Worm (Caenorhabditis elegans) whole organism, dauer: Measurements from ENCODE around the gene txt-17.

Experiments used
- unc-62 ChIP-seq: sonication (generic microtip); optimal IDR thresholded peaks from 2 replicates; lab custom pipeline; 2017; ENCODE audit warnings: missing biosample characterization, missing genetic modification reagents, missing genetic modification characterization

The txt-17 gene

DNA sequence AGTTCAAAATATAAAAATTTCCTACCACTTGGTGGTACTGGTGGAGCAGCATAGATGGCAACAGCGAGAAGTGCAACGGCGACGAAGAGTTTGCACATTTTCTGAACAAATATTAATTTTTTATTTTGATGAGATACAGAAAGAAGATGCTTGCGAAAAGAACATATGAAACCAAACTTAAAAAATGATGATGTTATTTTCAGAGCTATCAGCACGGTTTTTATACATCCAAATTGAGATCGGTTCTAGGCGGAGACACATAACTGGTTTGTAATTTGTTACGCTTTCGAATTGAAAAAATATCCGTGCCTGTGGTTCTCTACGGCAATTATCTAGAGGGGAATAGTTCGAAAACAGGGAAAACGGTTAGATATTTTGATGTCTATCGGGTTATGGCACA lies at the start of gene txt-17:
Gene txt-17 (minus strand): TSS at position 101 of the 400 bp plus-strand sequence.
- TF ChIP-seq unc-62 (GFP tag; lab: Kevin White, UChicago) = no peak

DNA sequence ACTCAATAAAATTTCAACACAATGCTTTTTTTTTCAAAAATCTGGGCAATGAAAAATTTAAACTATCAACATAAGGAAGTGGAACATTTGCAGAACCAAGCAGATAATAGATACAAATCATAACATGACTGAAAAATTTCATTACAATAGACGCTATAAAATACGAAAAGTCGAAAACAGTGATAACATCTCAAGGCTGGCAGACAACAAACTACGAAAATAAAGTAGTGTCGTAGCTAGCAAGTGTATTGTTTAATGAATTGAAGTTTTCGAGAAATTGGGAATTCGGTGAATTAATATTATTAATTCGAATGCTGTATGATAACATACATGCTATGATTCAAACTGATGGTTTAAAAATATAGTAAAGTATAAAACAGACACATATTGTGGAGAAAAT lies 43.8 kb upstream of the txt-17 start:
- TF ChIP-seq unc-62 (GFP tag; lab: Kevin White, UChicago) = no peak

DNA sequence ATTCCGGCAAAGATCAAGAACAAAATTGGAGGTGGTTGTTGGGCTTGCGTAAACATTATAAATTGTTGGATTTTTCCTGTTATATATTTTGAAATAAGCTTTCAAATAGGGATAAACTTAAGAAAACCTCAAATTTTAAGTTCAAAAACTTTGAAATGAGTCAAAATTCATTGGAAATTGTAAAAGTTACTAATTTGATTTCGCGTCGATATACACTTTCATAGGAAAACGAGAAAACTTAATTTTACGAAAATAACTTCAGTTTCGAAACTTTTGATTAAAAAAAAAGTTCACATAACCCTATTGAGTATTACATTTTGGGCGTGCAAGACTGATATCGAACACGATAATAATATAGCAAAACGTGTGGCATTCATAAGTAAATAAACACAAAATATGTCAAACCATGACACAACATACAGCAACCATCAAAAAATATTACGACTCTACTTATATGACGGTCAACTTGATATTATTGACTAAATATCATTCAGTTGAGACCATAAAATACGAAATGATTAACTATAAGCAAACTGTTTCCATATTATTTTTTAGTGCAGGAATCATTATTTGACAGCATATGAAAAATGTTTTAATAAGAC lies 43.2 kb upstream of the txt-17 start:
- TF ChIP-seq unc-62 (GFP tag; lab: Kevin White, UChicago) = no peak

DNA sequence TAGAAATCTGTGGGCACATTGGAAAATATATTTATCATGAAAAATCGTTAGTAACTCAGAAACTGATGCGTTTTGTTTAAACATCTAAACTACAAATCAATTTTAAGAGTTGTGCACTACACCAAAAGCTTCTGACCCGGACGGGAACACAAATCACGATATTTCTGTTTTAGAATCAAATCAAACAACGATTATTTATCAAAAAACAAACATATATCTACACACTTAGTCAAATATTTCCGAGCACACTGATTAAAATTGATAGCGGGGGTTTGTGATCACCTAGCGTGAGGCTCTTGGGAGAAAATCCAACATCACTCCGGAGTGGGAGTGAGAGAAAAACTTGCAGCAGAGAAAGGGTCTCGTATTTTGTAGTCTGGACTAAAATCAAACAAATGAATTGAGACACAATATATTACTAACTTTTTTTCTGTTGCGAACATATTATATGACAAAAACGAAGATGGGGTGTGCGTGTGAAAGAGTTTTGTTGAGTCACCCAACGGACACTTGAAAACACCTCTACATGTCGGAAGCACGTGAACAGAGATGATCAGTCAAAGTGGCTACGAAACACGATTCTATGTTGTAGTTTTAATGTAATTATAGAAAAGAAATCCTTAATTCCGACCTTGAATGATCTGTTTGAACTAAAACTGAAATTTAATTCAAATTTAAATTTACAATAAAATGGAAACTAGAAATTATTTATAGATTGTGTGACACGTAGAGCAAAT lies 42.4 kb upstream of the txt-17 start:
- no peak for TF ChIP-seq unc-62 (GFP tag; lab: Kevin White, UChicago)

DNA sequence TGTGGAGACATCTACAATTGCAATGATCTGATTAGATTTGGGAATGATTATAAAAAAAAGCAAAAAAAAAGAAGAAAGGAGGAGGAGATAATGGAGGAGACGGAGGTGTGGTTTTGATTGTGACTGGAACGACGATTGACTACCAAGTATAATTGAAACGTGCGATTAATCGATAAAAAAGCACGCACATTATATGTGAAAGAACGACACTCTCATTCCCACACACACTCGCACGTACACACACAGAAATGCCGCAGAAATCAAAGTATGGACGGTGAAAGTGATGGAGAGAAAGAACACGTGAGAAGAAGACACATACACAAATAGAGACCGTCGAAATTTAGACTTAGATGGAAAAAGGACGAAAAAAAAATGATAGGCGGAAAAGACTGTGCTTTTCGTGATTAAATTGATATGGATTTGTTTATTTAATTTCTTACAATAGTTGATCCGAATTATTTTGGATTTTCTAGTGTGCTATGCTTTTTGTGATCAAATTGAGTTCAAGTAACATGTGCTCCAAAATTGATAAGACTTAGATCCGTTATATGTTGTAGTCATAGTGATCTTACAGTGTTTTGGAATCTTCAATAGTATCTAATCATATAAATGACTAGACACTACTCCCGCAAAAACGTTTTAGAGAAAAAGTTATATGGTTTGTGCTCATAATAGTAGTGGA lies 40.9 kb upstream of the txt-17 start, which contains the start of gene nhr-135:
Gene nhr-135 (minus strand): TSS at position 51 of the 682 bp plus-strand sequence.
- no peak for TF ChIP-seq unc-62 (GFP tag; lab: Kevin White, UChicago)

DNA sequence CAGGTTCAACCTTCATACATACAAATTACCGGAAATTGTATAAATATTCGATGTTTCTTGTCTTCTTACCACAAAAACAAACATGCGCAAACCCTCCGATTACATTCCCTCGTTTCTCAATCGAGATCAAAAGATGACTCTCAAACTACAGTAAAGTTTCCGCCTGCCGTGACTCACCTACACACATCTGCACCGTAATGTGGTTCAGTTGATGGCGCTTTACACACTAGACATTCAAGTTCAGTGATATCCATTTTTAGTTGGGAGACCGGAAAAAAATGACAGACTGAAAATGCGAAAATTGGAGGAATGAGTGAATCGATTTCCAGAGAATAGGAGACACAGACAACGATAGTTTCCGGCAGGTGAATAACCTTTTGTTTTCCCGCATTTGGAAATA lies 38.3 kb upstream of the txt-17 start, which contains the start of gene nhr-286:
Gene nhr-286 (minus strand): TSS at position 324 of the 400 bp plus-strand sequence.
- no peak for TF ChIP-seq unc-62 (GFP tag; lab: Kevin White, UChicago)

DNA sequence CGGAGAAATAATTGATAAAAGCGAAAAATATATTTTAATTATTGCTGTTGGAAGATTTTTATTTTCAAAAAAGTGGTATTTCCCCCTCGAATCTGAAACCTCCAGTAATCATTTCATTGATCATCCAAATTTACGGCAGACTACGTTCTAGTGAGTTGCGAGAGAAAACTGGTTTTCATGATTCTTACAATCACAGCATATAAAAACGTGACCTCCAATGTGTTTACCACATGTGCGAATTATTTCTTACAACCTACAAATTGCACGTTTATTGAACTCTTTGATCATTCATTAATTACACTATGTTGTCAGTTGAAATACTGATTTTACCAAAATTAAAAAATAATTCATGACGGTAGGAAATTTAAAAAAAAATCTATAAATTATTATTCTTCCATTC lies 36.2 kb upstream of the txt-17 start:
- no peak for TF ChIP-seq unc-62 (GFP tag; lab: Kevin White, UChicago)

DNA sequence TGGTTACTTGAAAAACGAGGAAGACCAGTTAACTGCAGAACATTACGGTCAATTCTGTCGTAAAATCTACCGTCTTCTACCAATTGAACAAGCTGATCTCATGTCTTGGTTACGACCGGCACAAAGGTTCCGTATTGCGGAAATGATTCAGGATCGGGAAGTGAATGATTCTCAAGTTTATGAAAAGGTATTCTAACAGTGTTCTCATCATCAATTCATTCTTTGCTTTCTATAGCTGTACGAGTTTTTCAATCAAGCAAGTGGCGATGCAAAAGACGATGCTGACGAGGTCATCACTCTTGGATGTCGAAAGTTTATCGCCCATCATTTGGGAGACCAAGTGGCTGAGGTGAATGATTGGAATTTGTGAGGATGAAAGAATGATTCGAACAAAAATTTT lies 34.3 kb upstream of the txt-17 start:
- TF ChIP-seq unc-62 (GFP tag; lab: Kevin White, UChicago) = no peak

DNA sequence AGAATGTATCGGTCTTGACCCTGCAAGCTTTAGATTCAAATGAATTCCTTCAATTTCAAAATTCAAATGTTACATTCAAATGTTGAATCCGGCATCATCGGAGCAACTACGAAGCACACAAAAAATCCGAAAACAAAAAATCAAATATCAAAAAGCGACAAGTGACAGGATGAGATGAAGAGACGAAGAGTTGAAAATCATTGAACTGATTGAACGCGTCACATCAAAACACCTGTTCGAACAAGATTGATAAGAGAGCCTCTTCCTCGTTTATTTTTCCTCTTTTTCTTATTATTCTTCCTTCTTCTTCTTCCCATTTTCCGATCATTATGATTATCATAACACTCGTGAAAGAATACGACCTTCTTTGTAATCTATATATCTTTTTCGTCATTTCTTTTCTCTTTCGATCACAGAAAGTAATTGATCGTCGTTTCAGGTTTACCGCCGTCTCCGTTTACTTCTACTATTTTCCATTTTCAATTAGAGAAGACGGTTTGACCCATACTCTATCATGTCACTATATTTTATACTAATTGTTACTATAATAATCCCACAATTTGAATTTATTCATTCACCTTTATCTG lies 32.6 kb upstream of the txt-17 start, which contains the start of gene VC5.2:
Gene VC5.2 (plus strand): TSS at position 439 of the 587 bp plus-strand sequence.
- TF ChIP-seq unc-62 (GFP tag; lab: Kevin White, UChicago) = no peak

DNA sequence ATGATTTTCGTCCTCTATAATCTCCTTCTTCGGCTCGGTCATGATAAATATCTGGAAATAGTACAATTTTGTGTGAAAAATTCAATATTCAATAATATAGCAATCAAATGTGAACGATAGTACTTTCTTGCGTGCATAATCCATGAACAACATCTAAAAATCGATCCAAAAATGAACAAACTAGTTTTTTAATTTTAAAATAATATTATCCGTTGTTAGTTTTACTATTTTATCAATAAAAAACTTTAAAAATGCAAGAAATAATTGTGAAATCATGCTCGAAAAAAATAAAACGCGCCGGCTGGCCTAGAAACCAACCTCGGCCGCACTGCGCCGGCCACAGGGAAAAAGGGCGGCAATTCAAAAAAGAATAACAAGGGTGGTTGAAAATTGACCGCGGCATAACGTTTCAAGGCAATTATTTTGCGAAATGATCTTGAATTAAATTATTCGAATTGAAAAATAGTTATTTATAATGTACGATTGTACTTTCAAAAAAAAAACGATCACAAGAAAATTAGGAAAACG lies 31.7 kb upstream of the txt-17 start, which contains the start of gene mys-1:
Gene mys-1 (minus strand): TSS at position 51 of the 528 bp plus-strand sequence.
- TF ChIP-seq unc-62 (GFP tag; lab: Kevin White, UChicago) = no peak

DNA sequence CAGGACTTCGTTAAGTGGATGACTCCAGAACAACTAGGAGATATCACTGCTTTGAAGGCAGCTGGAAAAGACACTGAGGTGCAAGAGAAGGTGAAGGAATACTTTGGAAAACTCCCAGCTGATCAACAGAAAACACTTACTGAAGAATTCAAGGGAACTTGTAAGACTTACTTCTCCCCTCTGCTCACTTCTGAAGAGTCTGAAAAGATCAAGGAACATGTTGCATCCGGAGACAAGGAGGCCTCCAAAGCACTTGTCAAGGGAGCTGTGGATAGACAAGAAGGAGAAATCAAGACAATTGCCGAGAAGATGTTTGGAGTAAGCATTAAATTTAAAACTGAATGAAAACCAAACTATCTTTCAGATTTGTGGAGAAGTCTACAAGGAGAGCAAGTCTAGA lies 26.4 kb upstream of the txt-17 start:
- TF ChIP-seq unc-62 (GFP tag; lab: Kevin White, UChicago) = no peak

DNA sequence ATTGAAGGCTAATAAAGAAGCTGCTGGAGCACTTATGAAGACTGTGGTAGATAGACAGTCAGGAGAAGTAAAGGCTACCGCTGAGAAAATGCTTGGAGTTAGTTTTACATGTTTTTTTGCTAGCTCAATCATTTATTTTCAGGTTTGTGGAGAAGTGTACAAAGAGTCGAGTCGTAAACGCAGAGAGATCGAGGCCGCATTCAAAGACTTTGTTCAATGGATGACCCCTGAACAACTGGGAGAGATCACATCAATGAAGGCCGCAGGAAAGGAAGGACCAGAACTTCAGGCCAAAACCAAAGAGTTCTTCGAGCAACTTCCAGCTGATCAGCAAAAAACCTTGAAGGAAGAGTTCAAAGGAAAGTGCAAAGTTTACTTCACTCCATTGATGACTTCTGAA lies 25.8 kb upstream of the txt-17 start:
- no peak for TF ChIP-seq unc-62 (GFP tag; lab: Kevin White, UChicago)

DNA sequence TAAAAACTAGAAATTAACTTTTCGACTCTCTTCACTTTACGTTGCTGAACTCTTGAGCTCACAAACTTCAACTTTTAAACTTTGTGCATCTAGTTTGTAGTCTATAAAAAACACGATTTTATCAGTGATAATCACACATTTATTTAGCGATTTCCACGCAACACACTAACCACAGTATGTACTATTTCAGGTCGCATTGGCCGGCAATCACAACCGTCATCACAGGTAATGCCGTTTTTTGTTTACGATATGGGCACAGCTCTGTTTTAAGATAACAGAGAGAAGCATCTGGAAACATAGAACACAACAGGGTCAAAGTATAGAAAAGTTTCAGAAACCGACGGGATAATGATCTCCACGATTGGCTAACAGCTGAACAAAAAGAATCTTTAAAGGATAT lies 23.2 kb upstream of the txt-17 start:
- no peak for TF ChIP-seq unc-62 (GFP tag; lab: Kevin White, UChicago)

DNA sequence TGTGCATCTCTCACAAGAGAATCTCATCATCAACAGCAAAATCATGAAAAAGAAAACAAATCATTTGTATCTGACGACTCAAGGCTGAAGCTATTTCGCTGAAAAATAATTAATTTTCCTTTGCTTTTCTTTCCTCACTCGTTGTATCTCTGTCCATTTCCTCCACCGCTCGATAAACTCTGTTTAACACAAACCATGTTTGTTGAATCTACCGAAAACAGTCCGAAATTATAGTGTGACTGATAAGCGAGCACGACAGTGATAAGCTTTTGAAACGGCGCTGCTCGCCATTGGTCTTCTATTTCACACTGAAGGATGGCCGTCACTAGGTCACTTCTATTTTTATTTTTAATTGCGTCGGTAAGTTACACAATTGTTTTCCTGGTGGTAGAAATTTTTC lies 22.6 kb upstream of the txt-17 start, which contains the start of gene npa-1:
Gene npa-1 (plus strand): TSS at position 142 of the 400 bp plus-strand sequence.
- no peak for TF ChIP-seq unc-62 (GFP tag; lab: Kevin White, UChicago)

DNA sequence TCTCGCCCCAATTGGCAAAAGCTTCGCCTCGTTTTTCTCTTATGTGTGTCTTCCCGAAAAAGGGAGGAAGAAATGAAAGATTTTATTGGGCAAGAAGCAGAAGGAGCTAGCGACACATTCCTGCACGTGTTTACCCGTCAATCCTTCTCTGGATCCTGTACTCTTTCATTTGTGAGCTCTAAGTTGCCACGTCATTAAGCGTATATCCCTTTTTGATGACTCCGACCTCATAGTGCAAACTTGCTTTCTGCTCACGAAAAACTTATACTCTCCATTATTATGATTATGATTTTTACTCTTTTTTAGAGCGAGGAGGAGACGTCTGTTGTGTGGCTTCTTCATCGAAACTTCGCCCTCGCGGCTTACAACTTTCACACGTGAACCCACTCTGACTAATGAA lies 19.3 kb upstream of the txt-17 start, which contains the start of gene F27B10.1:
Gene F27B10.1 (plus strand): TSS at position 301 of the 400 bp plus-strand sequence.
- TF ChIP-seq unc-62 (GFP tag; lab: Kevin White, UChicago) = no peak
